Worm (Caenorhabditis elegans): ENCODE data around the gene cox-5A.

Gene cox-5A

ce11 chrIII:12874606-12875066, 30.7 kb upstream of the cox-5A start, which contains the start of the genes mrg-1 and spcs-2 (continued):
- no peak for TF ChIP-seq nhr-25 (tag; optimal IDR thresholded peaks at IDR 0.05; ENCODE audit: borderline replicate concordance, insufficient read depth)
- TF ChIP-seq lin-38 (GFP tag; IDR thresholded peaks at IDR 0.05) = peak; percentile 88
- no peak for TF ChIP-seq set-16 (GFP tag; IDR thresholded peaks at IDR 0.05)
- peak; percentile 47 for TF ChIP-seq ceh-28 (tag; optimal IDR thresholded peaks at IDR 0.05)
- peak; percentile 48 for TF ChIP-seq dmd-6 (GFP tag; IDR thresholded peaks at IDR 0.05)
- no peak for TF ChIP-seq ceh-32 (tag; optimal IDR thresholded peaks at IDR 0.05; ENCODE audit: poor library complexity)
- TF ChIP-seq ZK337.2 (GFP tag; IDR thresholded peaks at IDR 0.05) = no peak
- TF ChIP-seq Y48G9A.11 (GFP tag; IDR thresholded peaks at IDR 0.05) = peak; percentile 74
- TF ChIP-seq lin-39 (tag; optimal IDR thresholded peaks at IDR 0.05) = no peak
- TF ChIP-seq zip-2 (tag; optimal IDR thresholded peaks at IDR 0.05) = peak; percentile 56
- TF ChIP-seq ZK546.5 (tag; optimal IDR thresholded peaks at IDR 0.05) = no peak
- TF ChIP-seq ctbp-1 (GFP tag; IDR thresholded peaks at IDR 0.05) = peak; percentile 75
- peak; percentile 35 for TF ChIP-seq spr-3 (GFP tag; optimal IDR thresholded peaks at IDR 0.05)
- TF ChIP-seq tra-1 (GFP tag; IDR thresholded peaks at IDR 0.05) = no peak
- 0 out of 2 replicates have a peak, but pooled peaks have one; percentile 42 for TF ChIP-seq ceh-44 (GFP tag; IDR thresholded peaks at IDR 0.05)
- TF ChIP-seq rbr-2 (tag; optimal IDR thresholded peaks at IDR 0.05) = peak; percentile 87
- peak; percentile 91 for TF ChIP-seq dve-1 (tag; optimal IDR thresholded peaks at IDR 0.05; ENCODE audit: insufficient read depth)
- TF ChIP-seq zfp-2 (tag; optimal IDR thresholded peaks at IDR 0.05) = peak; percentile 24
- peak; percentile 84 for TF ChIP-seq pha-4 (GFP tag; IDR thresholded peaks at IDR 0.05)
- peak; percentile 29 for TF ChIP-seq pha-4 (tag; optimal IDR thresholded peaks at IDR 0.05)
- TF ChIP-seq spr-1 (tag; optimal IDR thresholded peaks at IDR 0.05) = peak; percentile 77
- 0 out of 2 replicates have a peak, but pooled peaks have one; percentile 52 for TF ChIP-seq lim-7 (GFP tag; IDR thresholded peaks at IDR 0.05)
- peak; percentile 74 for TF ChIP-seq fkh-10 (GFP tag; optimal IDR thresholded peaks at IDR 0.05)
- peak; percentile 37; the same call in 1 of the 2 replicates for TF ChIP-seq lin-1 (GFP tag; IDR thresholded peaks at IDR 0.05)
- peak; percentile 1 for TF ChIP-seq nhr-48 (tag; optimal IDR thresholded peaks at IDR 0.05)
- peak; percentile 75 to 94 for TF ChIP-seq lsy-2 (tag; optimal IDR thresholded peaks at IDR 0.05)
- no peak for TF ChIP-seq nhr-237 (tag; optimal IDR thresholded peaks at IDR 0.05)
- TF ChIP-seq nhr-6 (tag; optimal IDR thresholded peaks at IDR 0.05) = peak; percentile 74
- peak; percentile 60 for TF ChIP-seq F49E8.2 (tag; optimal IDR thresholded peaks at IDR 0.05; ENCODE audit: borderline replicate concordance)
- TF ChIP-seq mxl-2 (GFP tag; conservative IDR thresholded peaks at IDR 0.05) = no peak
- no peak for TF ChIP-seq F44E2.7 (GFP tag; IDR thresholded peaks at IDR 0.05)
- TF ChIP-seq lin-15B (tag; optimal IDR thresholded peaks at IDR 0.05) = peak; percentile 59
- peak in 1 of 2 experiments; percentile 98 for TF ChIP-seq unc-62 (GFP tag; optimal IDR thresholded peaks at IDR 0.05 in 1 of 2)
- TF ChIP-seq unc-62 (tag; optimal IDR thresholded peaks at IDR 0.05) = no peak
- TF ChIP-seq nhr-11 (tag; optimal IDR thresholded peaks at IDR 0.05) = peak; percentile 35
- peak; percentile 72; the same call in 1 of the 2 replicates for TF ChIP-seq egl-43 (GFP tag; IDR thresholded peaks at IDR 0.05)
- 0 out of 2 replicates have a peak, but pooled peaks have one; percentile 35 for TF ChIP-seq zfp-3 (GFP tag; conservative IDR thresholded peaks at IDR 0.05)
- TF ChIP-seq nhr-10 (tag; optimal IDR thresholded peaks at IDR 0.05) = no peak
- no peak for TF ChIP-seq T20F7.1 (GFP tag; optimal IDR thresholded peaks at IDR 0.05)
- no peak for TF ChIP-seq F10B5.3 (tag; optimal IDR thresholded peaks at IDR 0.05)
- peak; percentile 95 for TF ChIP-seq lin-13 (GFP tag; optimal IDR thresholded peaks at IDR 0.05)
- TF ChIP-seq tag-97 (GFP tag; IDR thresholded peaks at IDR 0.05) = no peak
- no peak for TF ChIP-seq attf-4 (tag; optimal IDR thresholded peaks at IDR 0.05)
- TF ChIP-seq daf-8 (GFP tag; IDR thresholded peaks at IDR 0.05) = no peak
- peak; percentile 64 for TF ChIP-seq madf-9 (GFP tag; conservative IDR thresholded peaks at IDR 0.05)
- no peak for TF ChIP-seq sdz-12 (GFP tag; optimal IDR thresholded peaks at IDR 0.05)
- TF ChIP-seq ceh-82 (tag; optimal IDR thresholded peaks at IDR 0.05) = no peak
- no peak for TF ChIP-seq Y75B8A.6 (GFP tag; IDR thresholded peaks at IDR 0.05)
- no peak for TF ChIP-seq nhr-111 (GFP tag; optimal IDR thresholded peaks at IDR 0.05)
- TF ChIP-seq D1046.2 (GFP tag; IDR thresholded peaks at IDR 0.05) = no peak
- TF ChIP-seq aha-1 (tag) = peak; percentile 98
- no peak for TF ChIP-seq ceh-62 (tag; optimal IDR thresholded peaks at IDR 0.05)
